Worm (Caenorhabditis elegans): ENCODE data around the gene ZK669.2.

- TF ChIP-seq snpc-4 (tag; optimal IDR thresholded peaks at IDR 0.05) (no peak), elt-3 (tag; optimal IDR thresholded peaks at IDR 0.05) (no peak), nhr-76 (tag; optimal IDR thresholded peaks at IDR 0.05) (no peak), blmp-1 (tag; optimal IDR thresholded peaks at IDR 0.05) (no peak), pha-4 (tag; optimal IDR thresholded peaks at IDR 0.05) (no peak)
These were observed 38.3 kb upstream of the ZK669.2 start, which contains the start of gene DH11.5 for ce11 chrII:7976308-7976707.

All from whole organism, mixed stage, embryonic.